Fruit fly (Drosophila melanogaster): ENCODE measurements around the gene CG12237.

CG12237 gene

DNA sequence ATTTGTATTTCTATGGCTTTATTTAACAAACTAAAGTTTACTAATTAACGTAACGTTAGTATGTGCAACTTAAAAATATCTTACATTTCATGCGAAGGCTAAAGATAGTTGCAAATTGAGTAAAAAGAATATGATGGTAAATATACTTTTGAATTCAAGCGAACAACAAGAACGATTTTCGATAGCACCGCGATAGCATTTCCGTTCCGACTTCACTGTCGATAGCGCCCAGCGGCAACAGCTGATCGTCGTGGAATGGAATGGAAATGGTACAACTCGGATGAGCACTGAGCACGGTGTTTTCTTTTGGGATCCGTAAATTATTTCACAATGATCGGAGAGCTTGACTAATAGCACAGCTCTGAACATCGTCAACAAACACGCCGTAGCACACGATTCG, 29.2 kb downstream of the CG12237 start (continued):
- TF ChIP-seq CG10431 (GFP tag; optimal IDR thresholded peaks at IDR 0.05): peak; percentile 40
- no peak for TF ChIP-seq psq (GFP tag; optimal IDR thresholded peaks at IDR 0.05)
- TF ChIP-seq wdn (GFP tag; IDR thresholded peaks at IDR 0.05): no peak
- TF ChIP-seq CG9876 (GFP tag; optimal IDR thresholded peaks at IDR 0.05): no peak
- no peak for TF ChIP-seq CG15269 (tag; optimal IDR thresholded peaks at IDR 0.05)
- no peak for TF ChIP-seq ab (GFP tag; optimal IDR thresholded peaks at IDR 0.05)
- TF ChIP-seq CG33557 (GFP tag; optimal IDR thresholded peaks at IDR 0.05): peak; percentile 58
- TF ChIP-seq Stat92E (GFP tag; optimal IDR thresholded peaks at IDR 0.05): no peak
- TF ChIP-seq Poxn (GFP tag; IDR thresholded peaks at IDR 0.05): no peak
- peak; percentile 76 for TF ChIP-seq MBD-R2 (GFP tag; IDR thresholded peaks at IDR 0.05)
- TF ChIP-seq gt (GFP tag; IDR thresholded peaks at IDR 0.05): no peak
- TF ChIP-seq CG6175 (GFP tag; IDR thresholded peaks at IDR 0.05): no peak
- TF ChIP-seq CG15601 (tag; optimal IDR thresholded peaks at IDR 0.05): peak; percentile 40
- no peak for TF ChIP-seq dati (GFP tag; IDR thresholded peaks at IDR 0.05)
- TF ChIP-seq CG6683 (GFP tag; optimal IDR thresholded peaks at IDR 0.05): peak; percentile 60
- no peak for TF ChIP-seq CG43689 (GFP tag; IDR thresholded peaks at IDR 0.05)
- peak; percentile 36 for TF ChIP-seq trem (tag; optimal IDR thresholded peaks at IDR 0.05)
- no peak for TF ChIP-seq zfh1 (GFP tag; IDR thresholded peaks at IDR 0.05)
- peak; percentile 74 for TF ChIP-seq chm (GFP tag; IDR thresholded peaks at IDR 0.05)
- peak; percentile 34 for TF ChIP-seq CG9797 (GFP tag; optimal IDR thresholded peaks at IDR 0.05)
- no peak for TF ChIP-seq CG18599 (GFP tag; optimal IDR thresholded peaks at IDR 0.05)
- TF ChIP-seq bowl (GFP tag; IDR thresholded peaks at IDR 0.05): 0 out of 2 replicates have a peak, but pooled peaks have one; percentile 10
- peak; percentile 58 for TF ChIP-seq Nf-YB (GFP tag; optimal IDR thresholded peaks at IDR 0.05)
- TF ChIP-seq CG12236 (GFP tag; optimal IDR thresholded peaks at IDR 0.05): peak; percentile 20
- no peak for TF ChIP-seq Ptx1 (GFP tag; IDR thresholded peaks at IDR 0.05)
- no peak for TF ChIP-seq CG7839 (tag; optimal IDR thresholded peaks at IDR 0.05)
- TF ChIP-seq CG12104 (GFP tag; optimal IDR thresholded peaks at IDR 0.05): peak; percentile 15
- TF ChIP-seq CG15479 (GFP tag; optimal IDR thresholded peaks at IDR 0.05): no peak
- no peak for TF ChIP-seq wor (GFP tag; IDR thresholded peaks at IDR 0.05)
- TF ChIP-seq ems (GFP tag; optimal IDR thresholded peaks at IDR 0.05): peak; percentile 0
- peak; percentile 48 for TF ChIP-seq BEAF-32 (GFP tag; optimal IDR thresholded peaks at IDR 0.05)
- TF ChIP-seq CG11456 (GFP tag; IDR thresholded peaks at IDR 0.05): 0 out of 3 replicates have a peak, but pooled peaks have one; percentile 33
- no peak for TF ChIP-seq Sin3A (optimal IDR thresholded peaks at IDR 0.05)
- no peak for TF ChIP-seq CG9817 (tag; optimal IDR thresholded peaks at IDR 0.05)
- peak; percentile 17 for TF ChIP-seq salm (tag; optimal IDR thresholded peaks at IDR 0.05)
- TF ChIP-seq CG14965 (GFP tag; optimal IDR thresholded peaks at IDR 0.05; ENCODE audit: borderline replicate concordance): no peak
- TF ChIP-seq CG16779 (GFP tag; IDR thresholded peaks at IDR 0.05): no peak
- TF ChIP-seq mam (GFP tag; optimal IDR thresholded peaks at IDR 0.05): no peak
- TF ChIP-seq gsb-n (tag; optimal IDR thresholded peaks at IDR 0.05): peak; percentile 30
- no peak for TF ChIP-seq esg (GFP tag; conservative IDR thresholded peaks at IDR 0.05)
- TF ChIP-seq CG4360 (GFP tag; IDR thresholded peaks at IDR 0.05): no peak
- peak; percentile 57 for TF ChIP-seq pb (GFP tag; optimal IDR thresholded peaks at IDR 0.05)
- TF ChIP-seq CG2120 (GFP tag; optimal IDR thresholded peaks at IDR 0.05): no peak
- TF ChIP-seq nau (GFP tag; optimal IDR thresholded peaks at IDR 0.05): no peak
- TF ChIP-seq CG10267 (tag; optimal IDR thresholded peaks at IDR 0.05): peak; percentile 54
- no peak for TF ChIP-seq Sox102F (GFP tag; optimal IDR thresholded peaks at IDR 0.05)
- no peak for TF ChIP-seq CG2199 (GFP tag; IDR thresholded peaks at IDR 0.05)
- no peak for TF ChIP-seq Oli (tag; optimal IDR thresholded peaks at IDR 0.05)
- TF ChIP-seq zen (tag; optimal IDR thresholded peaks at IDR 0.05): no peak
- no peak for TF ChIP-seq ara (GFP tag; IDR thresholded peaks at IDR 0.05)
- peak; percentile 55 for TF ChIP-seq CG2875 (GFP tag; optimal IDR thresholded peaks at IDR 0.05)
- no peak for TF ChIP-seq H2.0 (GFP tag; IDR thresholded peaks at IDR 0.05)

Measured in whole organism, embryonic.